Fruit fly (Drosophila melanogaster) whole organism, embryonic: ENCODE measurements around the gene Cpr65Av.

Source experiments
- CG13287 ChIP-seq: fragments of 200-800 bp; sonication (Bioruptor generic); IDR thresholded peaks from 2 replicates; pipeline ENCODE4 v1.3.6; 2022; ENCODE audit warnings: missing biosample characterization, missing genetic modification characterization; ENCODE audit not compliant: partially characterized antibody
- CG1602 ChIP-seq: fragments of 200-800 bp; sonication (Bioruptor generic); optimal IDR thresholded peaks from 3 replicates; lab custom pipeline; 2016; ENCODE audit warnings: missing biosample characterization, missing genetic modification characterization
- CG17361 ChIP-seq: fragments of 200-800 bp; sonication (Bioruptor generic); IDR thresholded peaks from 3 replicates; pipeline ENCODE4 v1.3.6; 2022; ENCODE audit warnings: missing biosample characterization, missing genetic modification characterization
- CG7786 ChIP-seq: fragments of 200-800 bp; sonication (Bioruptor generic); optimal IDR thresholded peaks from 2 replicates; lab custom pipeline; 2016; ENCODE audit warnings: missing biosample characterization, missing genetic modification characterization
- Mad ChIP-seq: fragments of 200-800 bp; sonication (Bioruptor generic); optimal IDR thresholded peaks from 2 replicates; lab custom pipeline; 2016; ENCODE audit warnings: missing biosample characterization, missing genetic modification characterization
- Trl ChIP-seq, 3 experiments: fragments of >200 bp in 2 of 3; fragments of 200-800 bp in 1 of 3; sonication (Bioruptor generic) in 1 of 3; optimal IDR thresholded peaks; 2 replicates in 1 of 3; 3 replicates in 2 of 3; lab custom pipeline; 2016 to 2017; ENCODE audit warnings: missing biosample characterization in 1 of 3, missing genetic modification characterization in 1 of 3
- ash1 ChIP-seq: fragments of 200-800 bp; sonication (Bioruptor generic); optimal IDR thresholded peaks from 2 replicates; lab custom pipeline; 2018; ENCODE audit warnings: missing biosample characterization, mild to moderate bottlenecking, missing genetic modification characterization
- bigmax ChIP-seq: fragments of 200-800 bp; sonication (Bioruptor generic); optimal IDR thresholded peaks from 2 replicates; lab custom pipeline; 2018; ENCODE audit warnings: missing biosample characterization, mild to moderate bottlenecking, missing genetic modification characterization
- sug ChIP-seq: fragments of 200-800 bp; optimal IDR thresholded peaks from 2 replicates; lab custom pipeline; 2019; ENCODE audit warnings: missing biosample characterization, mild to moderate bottlenecking, missing genetic modification characterization, moderate library complexity

DNA sequence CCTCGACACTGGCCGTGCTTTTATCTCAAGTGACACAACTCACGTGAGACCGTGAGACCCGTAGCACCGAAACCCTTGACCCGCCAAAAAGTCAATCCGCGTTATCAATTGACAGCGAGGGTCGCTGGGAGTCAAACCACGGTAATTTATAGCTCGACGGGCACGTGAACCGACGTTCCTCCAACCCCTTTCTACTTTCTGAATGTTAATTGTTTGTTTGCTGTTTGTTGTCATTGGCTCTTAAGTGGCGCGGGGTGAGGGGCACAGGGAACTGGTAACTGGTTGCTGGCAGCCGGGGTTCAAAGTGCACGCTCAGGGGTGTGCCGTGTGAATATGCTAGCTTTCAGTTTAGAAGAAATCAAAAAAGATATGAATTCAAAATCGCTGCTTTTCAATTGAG, 33.1 kb downstream of the Cpr65Av start:
- TF ChIP-seq CG7786 (GFP tag; lab: Kevin White, UChicago) (no peak), CG1602 (GFP tag; lab: Kevin White, UChicago) (no peak), CG17361 (GFP tag; lab: Robert Waterston, UW) (no peak), ash1 (GFP tag; lab: Kevin White, UChicago) (no peak), Mad (GFP tag; lab: Kevin White, UChicago) (no peak), CG13287 (GFP tag; lab: Robert Waterston, UW) (no peak), sug (tag; lab: Kevin White, UChicago) (no peak), Trl (optimal IDR thresholded peaks at IDR 0.05; lab: Kevin White, UChicago) (no peak), Trl (GFP tag; optimal IDR thresholded peaks at IDR 0.05; lab: Kevin White, UChicago) (no peak), bigmax (GFP tag; lab: Kevin White, UChicago) (no peak)
